Fruit fly (Drosophila melanogaster): ENCODE data around the gene CG31473.
A peak's percentile ranks its signal among the peaks of the same experiment; 100 is the strongest.

DNA sequence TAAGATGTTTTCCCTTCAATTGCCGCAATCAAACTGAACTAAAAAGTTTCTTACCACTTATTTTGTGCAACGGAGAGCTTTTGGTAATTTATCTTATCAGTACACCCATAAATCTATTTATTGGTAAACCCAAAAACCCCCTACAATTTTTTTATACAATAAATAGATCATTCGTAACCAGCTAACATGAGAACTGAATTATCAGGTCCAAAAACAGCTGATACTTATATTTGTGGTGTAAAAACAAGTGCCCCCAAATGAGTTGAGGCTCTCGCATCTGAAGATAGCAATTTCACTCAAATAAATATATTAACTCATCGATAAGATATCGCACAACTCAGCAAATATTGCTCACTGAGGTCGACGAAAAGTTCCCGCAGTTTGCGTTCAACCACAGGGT is 23.7 kb upstream of the CG31473 start, which contains the start of gene CG18748:
- TF ChIP-seq Abd-B (GFP tag; optimal IDR thresholded peaks at IDR 0.05) (no peak), pan (optimal IDR thresholded peaks at IDR 0.05) (no peak), Dif (GFP tag; optimal IDR thresholded peaks at IDR 0.05; ENCODE audit: partially characterized antibody) (no peak), CrebA (GFP tag; optimal IDR thresholded peaks at IDR 0.05; ENCODE audit: borderline replicate concordance) (peak; percentile 11), Hr78 (GFP tag; optimal IDR thresholded peaks at IDR 0.05) (no peak), Dfd (GFP tag; optimal IDR thresholded peaks at IDR 0.05) (no peak), tai (GFP tag; optimal IDR thresholded peaks at IDR 0.05) (no peak), Rel (GFP tag; optimal IDR thresholded peaks at IDR 0.05) (no peak), Rel (tag; optimal IDR thresholded peaks at IDR 0.05) (peak; percentile 96), h (GFP tag; optimal IDR thresholded peaks at IDR 0.05) (no peak), psq (GFP tag; optimal IDR thresholded peaks at IDR 0.05) (no peak), sv (GFP tag; optimal IDR thresholded peaks at IDR 0.05) (no peak), ey (GFP tag; optimal IDR thresholded peaks at IDR 0.05) (no peak)

Data from whole organism, wandering third instar larva.